Fruit fly (Drosophila melanogaster): ENCODE results near the gene Pp1-87B.

Pp1-87B gene

DNA sequence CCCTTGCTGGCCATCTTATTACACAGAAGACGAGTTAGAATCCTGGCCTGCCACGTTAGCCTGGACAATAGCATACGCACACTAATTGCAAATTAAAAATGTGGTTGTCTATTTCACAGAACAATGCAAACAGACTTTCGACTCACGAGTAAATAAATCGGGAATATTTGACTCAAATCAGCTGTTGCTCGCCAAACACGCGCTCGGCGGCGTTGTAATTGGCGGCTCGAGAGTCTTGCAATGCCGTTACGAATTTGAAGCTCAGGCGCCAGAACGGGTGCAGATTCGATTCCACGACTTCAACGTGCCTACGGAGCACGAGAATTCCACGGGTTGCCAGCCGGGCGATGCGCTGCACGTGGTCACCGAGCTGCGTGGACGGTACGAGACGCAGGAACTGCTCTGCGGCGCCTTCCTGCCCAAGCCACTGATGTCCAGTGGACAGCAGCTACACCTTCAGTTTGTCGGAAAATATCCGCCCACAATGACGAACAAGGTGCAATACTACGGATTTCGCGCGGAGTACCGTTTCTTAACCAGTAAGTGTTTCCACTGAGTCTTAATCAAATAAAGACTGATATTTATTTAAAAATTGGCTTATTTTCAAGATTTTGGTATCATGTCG, 23.9 kb downstream of the Pp1-87B start, which contains the start of gene DNAlig3:
Gene DNAlig3 (minus strand): TSS at position 168 of the 625 bp plus-strand sequence.
- no peak for TF ChIP-seq CG8478 (optimal IDR thresholded peaks at IDR 0.05)
- TF ChIP-seq usp (GFP tag; optimal IDR thresholded peaks at IDR 0.05) = no peak
- TF ChIP-seq pan (optimal IDR thresholded peaks at IDR 0.05) = no peak

DNA sequence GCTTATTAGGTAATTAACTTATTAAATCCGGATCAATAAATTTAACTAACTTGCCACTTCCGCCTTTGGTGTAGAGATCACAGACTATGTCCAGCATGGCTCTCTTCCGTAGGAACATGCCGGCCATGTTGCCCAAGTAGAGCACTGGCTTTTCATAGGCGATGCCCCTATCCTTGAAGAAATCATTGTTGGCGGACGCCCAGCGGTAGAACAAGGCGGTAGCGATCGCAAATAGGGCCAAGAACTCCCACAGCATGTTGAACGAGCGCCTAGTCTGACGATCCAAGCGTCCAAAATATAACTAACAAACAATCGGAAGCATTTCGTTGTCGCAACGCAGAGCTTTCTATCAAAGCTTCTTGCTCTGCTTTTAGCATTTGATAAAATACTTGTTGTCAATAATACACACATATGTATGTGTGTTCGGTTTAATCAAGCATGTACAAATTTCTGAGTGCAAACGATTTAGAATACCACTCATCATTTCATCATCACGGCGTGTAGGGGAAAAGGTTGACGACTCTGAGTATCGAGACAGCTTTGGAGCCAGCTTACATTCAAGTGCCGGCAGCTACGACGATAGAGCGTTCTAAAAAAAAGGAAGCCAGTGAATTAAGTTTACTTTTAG, 27.0 kb downstream of the Pp1-87B start, which contains the start of gene Cyp9f3:
Gene Cyp9f3 (minus strand): TSS at position 310 of the 628 bp plus-strand sequence.
- TF ChIP-seq Dll (optimal IDR thresholded peaks at IDR 0.05) = no peak
- TF ChIP-seq EcR (GFP tag; optimal IDR thresholded peaks at IDR 0.05) = no peak
- TF ChIP-seq CG8478 (optimal IDR thresholded peaks at IDR 0.05) = no peak
- no peak for TF ChIP-seq usp (GFP tag; optimal IDR thresholded peaks at IDR 0.05)
- TF ChIP-seq psq (optimal IDR thresholded peaks at IDR 0.05) = no peak
- no peak for TF ChIP-seq pan (optimal IDR thresholded peaks at IDR 0.05)

DNA sequence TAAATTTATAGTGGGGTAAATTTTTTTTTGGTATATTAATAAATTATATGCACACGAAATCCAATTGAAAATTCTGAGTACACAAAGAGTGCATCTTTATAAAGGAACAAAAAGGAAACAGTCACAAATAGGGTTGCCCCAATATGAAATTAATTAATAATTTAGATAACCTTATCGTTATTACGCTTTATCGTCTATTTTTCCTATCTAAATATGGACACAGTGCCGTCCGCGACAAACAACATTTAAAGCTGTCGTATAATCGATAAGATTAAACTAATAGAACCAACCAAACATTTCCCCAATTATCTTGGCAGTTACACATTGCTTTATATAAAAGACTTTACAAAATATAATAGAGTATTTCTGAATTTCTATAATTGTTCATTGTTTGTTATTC, 27.7 kb downstream of the Pp1-87B start:
- TF ChIP-seq psq (optimal IDR thresholded peaks at IDR 0.05) (no peak), pan (optimal IDR thresholded peaks at IDR 0.05) (no peak)

DNA sequence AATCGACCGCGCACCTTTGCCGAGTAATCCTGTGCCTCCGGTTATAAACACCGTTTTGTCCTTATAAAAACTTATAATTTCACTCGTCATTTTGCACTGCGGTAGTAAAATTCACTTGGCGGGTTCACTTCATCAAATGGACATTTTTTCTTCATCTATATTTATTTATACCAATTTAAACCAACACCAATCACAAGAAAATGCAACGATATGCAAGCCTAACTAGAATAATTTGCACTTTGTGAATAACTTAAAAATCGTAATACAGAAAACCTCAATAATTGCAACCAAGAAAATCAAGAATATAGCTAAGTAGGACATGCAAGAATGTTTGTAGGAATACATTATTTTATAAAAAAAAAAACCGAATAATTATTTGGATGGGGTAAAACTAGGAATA, 29.8 kb downstream of the Pp1-87B start, which contains the start of the genes CG10096 and CG10097:
Gene CG10096 (minus strand): TSS at position 101 of the 400 bp plus-strand sequence.
Gene CG10097 (minus strand): TSS at position 101 of the 400 bp plus-strand sequence.
- no peak for TF ChIP-seq EcR (GFP tag; optimal IDR thresholded peaks at IDR 0.05)
- no peak for TF ChIP-seq psq (optimal IDR thresholded peaks at IDR 0.05)
- no peak for TF ChIP-seq CG8478 (optimal IDR thresholded peaks at IDR 0.05)
- TF ChIP-seq Dll (optimal IDR thresholded peaks at IDR 0.05) = no peak
- no peak for TF ChIP-seq usp (GFP tag; optimal IDR thresholded peaks at IDR 0.05)
- no peak for TF ChIP-seq pan (optimal IDR thresholded peaks at IDR 0.05)

DNA sequence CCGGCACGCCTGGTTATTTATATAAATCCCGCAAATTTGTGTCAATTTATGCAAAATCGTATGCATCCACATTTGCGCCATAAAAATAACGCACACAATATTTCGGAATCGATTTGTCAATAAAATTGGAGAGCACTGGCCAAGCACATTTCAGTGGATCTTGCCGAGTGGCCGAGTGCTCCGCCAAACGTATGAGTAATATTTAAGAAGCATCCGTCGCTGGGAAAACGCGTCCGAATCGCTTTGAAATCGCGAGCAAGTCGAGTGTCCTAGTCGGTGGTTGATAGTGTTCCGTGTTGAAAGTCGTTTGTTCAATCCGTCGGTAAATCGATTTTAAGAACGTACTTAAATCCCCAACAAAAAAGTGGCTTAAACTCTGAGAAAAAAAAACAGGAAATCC, 38.8 kb downstream of the Pp1-87B start, which contains the start of gene CG33098:
Gene CG33098 (plus strand): TSS at position 224 of the 400 bp plus-strand sequence.
- TF ChIP-seq EcR (GFP tag; optimal IDR thresholded peaks at IDR 0.05) (no peak), pan (optimal IDR thresholded peaks at IDR 0.05) (no peak), Dll (optimal IDR thresholded peaks at IDR 0.05) (no peak), usp (GFP tag; optimal IDR thresholded peaks at IDR 0.05) (no peak), psq (optimal IDR thresholded peaks at IDR 0.05) (no peak), CG8478 (optimal IDR thresholded peaks at IDR 0.05) (no peak)

DNA sequence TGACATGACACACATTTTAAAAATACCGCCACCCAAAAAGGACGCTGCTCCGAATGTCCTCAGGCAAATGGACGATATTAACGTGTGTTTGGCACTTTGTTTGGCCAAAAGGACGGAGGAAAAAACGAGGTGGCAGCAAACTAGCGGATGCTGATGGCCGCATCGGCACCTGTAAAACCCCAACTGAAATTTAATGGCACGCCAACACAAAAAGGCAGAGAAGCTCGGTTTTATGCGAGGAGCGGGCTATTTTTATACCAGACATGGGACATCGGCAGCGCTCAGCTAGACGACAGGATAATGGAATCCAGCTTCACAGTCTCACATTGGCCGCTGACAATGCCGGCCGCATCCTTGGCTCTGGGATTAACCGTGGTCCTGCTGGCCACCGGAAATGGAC, 39.8 kb downstream of the Pp1-87B start, which contains the start of gene Sol1:
Gene Sol1 (plus strand): TSS at position 301 of the 400 bp plus-strand sequence.
- TF ChIP-seq CG8478 (optimal IDR thresholded peaks at IDR 0.05) (no peak), usp (GFP tag; optimal IDR thresholded peaks at IDR 0.05) (no peak), pan (optimal IDR thresholded peaks at IDR 0.05) (no peak), EcR (GFP tag; optimal IDR thresholded peaks at IDR 0.05) (no peak), psq (optimal IDR thresholded peaks at IDR 0.05) (no peak), Dll (optimal IDR thresholded peaks at IDR 0.05) (no peak)

DNA sequence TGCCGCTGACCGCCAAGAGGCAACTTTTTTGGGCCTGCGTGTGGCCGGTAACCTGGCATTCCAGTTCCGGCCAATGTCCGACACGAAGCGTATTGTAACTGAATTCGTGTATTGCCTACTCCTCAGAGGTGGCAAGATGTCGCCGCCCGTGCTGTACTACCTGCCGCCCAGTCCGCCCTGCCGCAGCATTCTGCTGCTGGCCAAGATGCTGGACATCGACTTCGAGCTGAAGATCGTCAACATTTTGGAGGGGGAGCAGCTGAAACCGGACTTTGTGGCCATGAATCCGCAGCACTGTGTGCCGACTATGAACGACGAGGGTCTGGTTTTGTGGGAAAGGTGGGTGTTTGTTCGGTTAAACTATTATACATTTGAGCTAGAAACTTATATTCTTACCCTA, 41.4 kb downstream of the Pp1-87B start:
- no peak for TF ChIP-seq EcR (GFP tag; optimal IDR thresholded peaks at IDR 0.05)
- no peak for TF ChIP-seq psq (optimal IDR thresholded peaks at IDR 0.05)
- no peak for TF ChIP-seq CG8478 (optimal IDR thresholded peaks at IDR 0.05)
- TF ChIP-seq pan (optimal IDR thresholded peaks at IDR 0.05) = no peak
- TF ChIP-seq Dll (optimal IDR thresholded peaks at IDR 0.05) = no peak
- no peak for TF ChIP-seq usp (GFP tag; optimal IDR thresholded peaks at IDR 0.05)

DNA sequence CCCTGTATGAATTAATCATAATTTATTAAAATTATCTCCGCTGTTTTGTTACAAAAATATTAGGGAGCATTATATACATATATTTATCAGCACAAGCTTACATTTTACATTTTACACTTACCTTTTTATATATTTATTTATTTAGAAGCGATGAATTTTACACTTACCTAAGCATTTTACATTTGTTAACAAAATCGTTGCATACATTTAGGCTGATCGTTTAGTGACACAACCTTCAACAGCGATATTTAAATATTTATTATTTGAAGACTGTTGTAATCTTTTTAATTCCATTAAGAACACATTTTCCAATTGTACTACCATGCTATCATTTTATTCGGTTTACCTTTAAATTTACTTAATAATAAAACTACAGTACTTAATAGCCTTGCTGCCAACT, 41.9 kb downstream of the Pp1-87B start:
- TF ChIP-seq CG8478 (optimal IDR thresholded peaks at IDR 0.05) = no peak
- no peak for TF ChIP-seq EcR (GFP tag; optimal IDR thresholded peaks at IDR 0.05)
- TF ChIP-seq pan (optimal IDR thresholded peaks at IDR 0.05) = no peak
- no peak for TF ChIP-seq psq (optimal IDR thresholded peaks at IDR 0.05)
- no peak for TF ChIP-seq usp (GFP tag; optimal IDR thresholded peaks at IDR 0.05)
- TF ChIP-seq Dll (optimal IDR thresholded peaks at IDR 0.05) = no peak

DNA sequence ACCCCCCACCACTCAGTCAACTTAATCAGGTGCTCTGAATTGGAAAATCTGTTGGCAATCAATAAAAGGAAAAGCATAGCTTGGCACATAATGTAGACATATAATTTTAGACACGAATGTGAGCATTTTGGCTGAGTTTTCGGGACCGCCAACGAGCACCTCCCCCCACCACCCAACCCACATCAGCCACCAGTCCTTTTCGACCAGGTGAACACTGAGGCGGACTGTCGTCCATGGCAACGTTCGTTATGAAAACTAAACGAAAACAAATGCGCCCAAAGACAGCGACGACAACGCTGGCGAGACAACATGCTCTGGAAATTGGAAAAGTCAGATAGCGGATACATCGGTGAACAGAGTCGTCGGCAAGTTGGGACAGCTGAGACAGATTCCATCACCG, 42.7 kb downstream of the Pp1-87B start, which contains the start of gene GstD11:
Gene GstD11 (plus strand): TSS at position 301 of the 400 bp plus-strand sequence.
- TF ChIP-seq CG8478 (optimal IDR thresholded peaks at IDR 0.05) (no peak), pan (optimal IDR thresholded peaks at IDR 0.05) (no peak), usp (GFP tag; optimal IDR thresholded peaks at IDR 0.05) (no peak), Dll (optimal IDR thresholded peaks at IDR 0.05) (no peak), psq (optimal IDR thresholded peaks at IDR 0.05) (no peak), EcR (GFP tag; optimal IDR thresholded peaks at IDR 0.05) (no peak)

DNA sequence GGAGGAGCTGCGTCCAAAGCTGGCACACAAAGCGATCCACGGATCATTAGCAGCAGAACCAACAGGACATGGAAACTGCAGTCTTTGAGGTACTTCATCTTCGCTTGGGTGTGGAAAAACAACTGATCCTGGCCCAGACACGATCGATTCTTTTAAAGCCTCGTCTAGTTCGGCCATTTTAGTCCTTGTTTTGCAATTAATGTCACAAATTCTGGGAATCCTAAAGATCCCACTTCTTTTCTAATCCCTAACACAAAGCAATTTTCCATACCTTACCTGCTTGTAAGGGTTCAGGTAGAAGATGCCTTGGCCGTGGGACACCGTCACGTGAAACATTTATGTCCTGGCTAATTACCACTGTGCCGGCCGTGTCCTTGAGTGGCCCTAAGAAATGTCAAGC, 43.2 kb downstream of the Pp1-87B start, which contains the start of gene CG10035:
Gene CG10035 (minus strand): TSS at position 129 of the 400 bp plus-strand sequence.
- TF ChIP-seq CG8478 (optimal IDR thresholded peaks at IDR 0.05) (no peak), Dll (optimal IDR thresholded peaks at IDR 0.05) (no peak), usp (GFP tag; optimal IDR thresholded peaks at IDR 0.05) (no peak), psq (optimal IDR thresholded peaks at IDR 0.05) (no peak), EcR (GFP tag; optimal IDR thresholded peaks at IDR 0.05) (no peak), pan (optimal IDR thresholded peaks at IDR 0.05) (no peak)

DNA sequence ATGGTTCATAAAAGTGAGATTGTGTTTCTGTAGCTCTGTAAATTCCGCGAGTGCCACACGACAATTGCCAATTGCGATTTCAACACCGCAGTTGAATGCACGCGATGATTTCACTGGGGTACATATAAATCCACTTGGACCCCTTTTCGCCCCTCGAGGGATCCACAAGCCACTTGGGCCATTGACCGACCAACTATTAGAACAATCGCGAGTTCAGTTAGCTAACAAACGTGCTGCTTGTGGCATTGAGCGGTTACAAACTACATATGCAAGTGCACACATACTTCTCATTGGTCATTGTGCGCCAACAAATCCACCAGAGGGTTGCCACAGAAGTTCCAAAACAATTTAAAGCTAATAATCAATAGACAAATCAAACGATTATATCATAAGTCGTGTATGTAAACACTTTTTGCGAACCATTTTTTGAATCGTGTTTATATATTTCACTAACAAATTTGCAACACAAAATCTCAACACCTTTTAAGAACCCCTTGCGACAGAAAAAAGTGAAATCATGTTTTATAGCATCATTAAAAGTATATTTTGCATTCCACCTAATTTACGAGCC, 44.5 kb downstream of the Pp1-87B start:
- TF ChIP-seq CG8478 (optimal IDR thresholded peaks at IDR 0.05) (no peak), pan (optimal IDR thresholded peaks at IDR 0.05) (no peak), Dll (optimal IDR thresholded peaks at IDR 0.05) (no peak), psq (optimal IDR thresholded peaks at IDR 0.05) (no peak), usp (GFP tag; optimal IDR thresholded peaks at IDR 0.05) (no peak), EcR (GFP tag; optimal IDR thresholded peaks at IDR 0.05) (peak in 1 of 2 experiments; percentile 95)

DNA sequence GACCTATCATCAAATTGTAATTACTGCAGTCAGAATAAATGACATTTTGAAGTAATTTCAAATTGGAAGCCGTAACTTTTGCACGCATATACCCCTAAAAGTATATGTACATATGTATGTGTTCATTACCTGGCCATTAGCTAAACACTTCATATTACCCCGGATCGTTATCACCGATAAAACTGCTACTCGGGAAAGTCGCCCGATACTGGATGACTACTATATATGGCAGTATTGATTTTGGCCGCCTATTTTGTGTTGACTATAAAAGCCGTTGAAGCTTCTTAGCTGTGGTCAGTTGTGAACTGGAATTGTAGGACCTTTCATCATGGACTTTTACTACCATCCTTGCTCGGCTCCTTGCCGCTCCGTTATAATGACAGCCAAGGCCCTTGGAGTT, 46.0 kb downstream of the Pp1-87B start, which contains the start of gene GstD8:
Gene GstD8 (plus strand): TSS at position 301 of the 400 bp plus-strand sequence.
- TF ChIP-seq EcR (GFP tag; optimal IDR thresholded peaks at IDR 0.05) (no peak), psq (optimal IDR thresholded peaks at IDR 0.05) (no peak), Dll (optimal IDR thresholded peaks at IDR 0.05) (no peak), CG8478 (optimal IDR thresholded peaks at IDR 0.05) (no peak), pan (optimal IDR thresholded peaks at IDR 0.05) (no peak), usp (GFP tag; optimal IDR thresholded peaks at IDR 0.05) (no peak)

All from whole organism.